Worm (Caenorhabditis elegans): ENCODE measurements around the gene C06E8.5.
A peak's percentile ranks its signal among the peaks of the same experiment; 100 is the strongest.

C06E8.5 gene

ce11 chrIII:6978875-6979274 is 26.4 kb downstream of the C06E8.5 start (continued):
- TF ChIP-seq mes-2 (tag; optimal IDR thresholded peaks at IDR 0.05; ENCODE audit: poor library complexity, severe bottlenecking), result peak; percentile 49
- no peak for TF ChIP-seq lir-3 (tag; optimal IDR thresholded peaks at IDR 0.05)
- no peak for TF ChIP-seq snpc-1.2 (GFP tag; IDR thresholded peaks at IDR 0.05)
- TF ChIP-seq zip-11 (GFP tag; IDR thresholded peaks at IDR 0.05), result no peak
- peak; percentile 75 for TF ChIP-seq hlh-11 (tag; optimal IDR thresholded peaks at IDR 0.05)
- no peak for TF ChIP-seq unc-130 (GFP tag; optimal IDR thresholded peaks at IDR 0.05)
- no peak for TF ChIP-seq spr-3 (GFP tag; optimal IDR thresholded peaks at IDR 0.05)
- peak in 1 of 2 experiments; percentile 100 for TF ChIP-seq unc-62 (GFP tag; optimal IDR thresholded peaks at IDR 0.05 in 1 of 2)
- no peak for TF ChIP-seq unc-62 (tag; optimal IDR thresholded peaks at IDR 0.05)
- no peak for TF ChIP-seq dmd-6 (GFP tag; IDR thresholded peaks at IDR 0.05)
- no peak for TF ChIP-seq ces-1 (GFP tag; optimal IDR thresholded peaks at IDR 0.05)
- TF ChIP-seq nhr-77 (tag; optimal IDR thresholded peaks at IDR 0.05), result no peak
- no peak for TF ChIP-seq ztf-11 (tag; optimal IDR thresholded peaks at IDR 0.05)
- no peak for TF ChIP-seq Y105C5A.15 (GFP tag; IDR thresholded peaks at IDR 0.05)
- no peak for TF ChIP-seq saeg-2 (GFP tag; IDR thresholded peaks at IDR 0.05)
- no peak for TF ChIP-seq lim-7 (GFP tag; IDR thresholded peaks at IDR 0.05)
- no peak for TF ChIP-seq sdz-12 (GFP tag; optimal IDR thresholded peaks at IDR 0.05)
- peak; percentile 35 for TF ChIP-seq aha-1 (tag)
- TF ChIP-seq nhr-237 (tag; optimal IDR thresholded peaks at IDR 0.05), result no peak
- TF ChIP-seq ZK337.2 (GFP tag; IDR thresholded peaks at IDR 0.05), result no peak
- no peak for TF ChIP-seq attf-4 (tag; optimal IDR thresholded peaks at IDR 0.05)
- TF ChIP-seq arid-1 (GFP tag; conservative IDR thresholded peaks at IDR 0.05), result no peak
- TF ChIP-seq madf-5 (GFP tag; IDR thresholded peaks at IDR 0.05), result no peak
- TF ChIP-seq nhr-42 (GFP tag; IDR thresholded peaks at IDR 0.05), result no peak
- TF ChIP-seq unc-39 (tag; optimal IDR thresholded peaks at IDR 0.05), result no peak
- TF ChIP-seq dmd-8 (GFP tag; IDR thresholded peaks at IDR 0.05), result no peak
- peak; percentile 77 for TF ChIP-seq nhr-28 (tag; optimal IDR thresholded peaks at IDR 0.05)
- no peak for TF ChIP-seq nhr-48 (tag; optimal IDR thresholded peaks at IDR 0.05)
- TF ChIP-seq Y48G9A.11 (GFP tag; IDR thresholded peaks at IDR 0.05), result no peak

- TF ChIP-seq pha-4 (GFP tag; IDR thresholded peaks at IDR 0.05) (no peak), pha-4 (tag; optimal IDR thresholded peaks at IDR 0.05) (no peak), attf-4 (tag; optimal IDR thresholded peaks at IDR 0.05) (no peak), zfp-2 (tag; optimal IDR thresholded peaks at IDR 0.05) (no peak)
Observed at ce11 chrIII:6974952-6975351, 30.3 kb downstream of the C06E8.5 start.

- TF ChIP-seq lsy-2 (tag; optimal IDR thresholded peaks at IDR 0.05) (peak in 1 of 2 experiments; percentile 43), mdt-29 (GFP tag; IDR thresholded peaks at IDR 0.05) (no peak), T20F7.1 (GFP tag; optimal IDR thresholded peaks at IDR 0.05) (no peak), madf-5 (GFP tag; IDR thresholded peaks at IDR 0.05) (no peak), nhr-10 (tag; optimal IDR thresholded peaks at IDR 0.05) (no peak)
Observed at ce11 chrIII:6973682-6974081, 31.6 kb downstream of the C06E8.5 start, which contains the start of gene F31E3.2. TSS of gene F31E3.2 (plus strand) at chrIII:6973982.

ce11 chrIII:6971662-6972284 is 33.5 kb downstream of the C06E8.5 start, which contains the start of the genes eef-1A.1 and rfc-4:
TSS of gene eef-1A.1 (minus strand) at chrIII:6971712.
TSS of gene rfc-4 (plus strand) at chrIII:6972253.
- peak; percentile 63; the same call in 1 of the 2 replicates for TF ChIP-seq egl-43 (GFP tag; IDR thresholded peaks at IDR 0.05)
- peak; percentile 56 for TF ChIP-seq vab-7 (GFP tag; IDR thresholded peaks at IDR 0.05)
- TF ChIP-seq Y105C5A.15 (GFP tag; IDR thresholded peaks at IDR 0.05), result no peak
- peak; percentile 69; the same call in 1 of the 2 replicates for TF ChIP-seq madf-9 (GFP tag; conservative IDR thresholded peaks at IDR 0.05)
- peak; percentile 87 for TF ChIP-seq unc-130 (GFP tag; optimal IDR thresholded peaks at IDR 0.05)
- TF ChIP-seq nhr-77 (tag; optimal IDR thresholded peaks at IDR 0.05), result peak; percentile 98
- TF ChIP-seq tag-97 (GFP tag; IDR thresholded peaks at IDR 0.05), result no peak
- TF ChIP-seq daf-8 (GFP tag; IDR thresholded peaks at IDR 0.05), result no peak
- TF ChIP-seq lin-39 (tag; optimal IDR thresholded peaks at IDR 0.05), result peak; percentile 55
- TF ChIP-seq D1046.2 (GFP tag; IDR thresholded peaks at IDR 0.05), result no peak
- no peak for TF ChIP-seq aly-2 (tag; optimal IDR thresholded peaks at IDR 0.05)
- TF ChIP-seq nhr-6 (tag; optimal IDR thresholded peaks at IDR 0.05), result peak; percentile 96
- no peak for TF ChIP-seq fos-1 (tag; optimal IDR thresholded peaks at IDR 0.05)
- TF ChIP-seq spr-1 (tag; optimal IDR thresholded peaks at IDR 0.05), result peak; percentile 82
- peak; percentile 88 for TF ChIP-seq ztf-7 (tag; optimal IDR thresholded peaks at IDR 0.05)
- TF ChIP-seq zip-11 (GFP tag; IDR thresholded peaks at IDR 0.05), result no peak
- TF ChIP-seq ceh-32 (tag; optimal IDR thresholded peaks at IDR 0.05; ENCODE audit: poor library complexity), result no peak
